Worm (Caenorhabditis elegans) whole organism, L2 larva: ENCODE results near the gene lam-1.
"Not testable (repeated sequence)": the region's sequence is repeated elsewhere in the genome, so short reads cannot be mapped to it uniquely, and the experiment has no call there.

ENCODE experiments used
- F13H6.1 ChIP-seq: sonication (generic microtip); optimal IDR thresholded peaks from 2 replicates; lab custom pipeline; 2016; ENCODE audit warnings: missing genetic modification characterization, missing compliant biosample characterization
- R02D3.7 ChIP-seq: fragments of 150-350 bp; optimal IDR thresholded peaks from 2 replicates; lab custom pipeline; 2014; ENCODE audit warnings: missing biosample characterization, missing genetic modification characterization
- Y55F3AM.14 ChIP-seq: fragments of 200-800 bp; sonication (Bioruptor generic); optimal IDR thresholded peaks from 2 replicates; lab custom pipeline; 2018; ENCODE audit warnings: mild to moderate bottlenecking, missing genetic modification characterization, missing compliant biosample characterization
- aly-2 ChIP-seq: fragments of 150-350 bp; optimal IDR thresholded peaks from 2 replicates; lab custom pipeline; 2014; ENCODE audit warnings: missing biosample characterization, missing genetic modification characterization
- ceh-16 ChIP-seq: fragments of 150-350 bp; optimal IDR thresholded peaks from 2 replicates; lab custom pipeline; 2014; ENCODE audit warnings: missing biosample characterization, missing genetic modification characterization
- gmeb-1 ChIP-seq: fragments of 150-350 bp; optimal IDR thresholded peaks from 2 replicates; lab custom pipeline; 2014; ENCODE audit warnings: missing biosample characterization, missing genetic modification characterization
- lsy-2 ChIP-seq, 2 experiments: fragments of 150-350 bp in 1 of 2; sonication (generic microtip) in 1 of 2; optimal IDR thresholded peaks; 2 replicates each; lab custom pipeline; 2014 to 2017; ENCODE audit warnings: missing biosample characterization in 2 of 2, missing genetic modification characterization in 2 of 2
- nhr-10 ChIP-seq: sonication (generic microtip); optimal IDR thresholded peaks from 2 replicates; lab custom pipeline; 2017; ENCODE audit warnings: missing biosample characterization, missing genetic modification characterization
- nhr-11 ChIP-seq: fragments of 150-350 bp; optimal IDR thresholded peaks from 2 replicates; lab custom pipeline; 2014; ENCODE audit warnings: missing biosample characterization, missing genetic modification characterization
- nhr-23 ChIP-seq: fragments of 150-350 bp; optimal IDR thresholded peaks from 2 replicates; lab custom pipeline; 2014; ENCODE audit warnings: missing biosample characterization, missing genetic modification reagents, missing genetic modification characterization
- sma-3 ChIP-seq: sonication (generic microtip); optimal IDR thresholded peaks from 2 replicates; lab custom pipeline; 2016; ENCODE audit warnings: missing genetic modification reagents, missing genetic modification characterization, missing compliant biosample characterization
- snpc-4 ChIP-seq: fragments of 150-350 bp; optimal IDR thresholded peaks from 2 replicates; lab custom pipeline; 2014; ENCODE audit warnings: missing biosample characterization, missing genetic modification characterization
- unc-62 ChIP-seq: fragments of 150-350 bp; optimal IDR thresholded peaks from 2 replicates; lab custom pipeline; 2014; ENCODE audit warnings: missing biosample characterization, missing genetic modification reagents, missing genetic modification characterization
- zag-1 ChIP-seq: fragments of 150-350 bp; optimal IDR thresholded peaks from 2 replicates; lab custom pipeline; 2014; ENCODE audit warnings: missing biosample characterization, missing genetic modification characterization
- ztf-11 ChIP-seq: sonication (generic microtip); optimal IDR thresholded peaks from 2 replicates; lab custom pipeline; 2017; ENCODE audit warnings: missing biosample characterization, missing genetic modification characterization

The lam-1 gene

ce11 chrIV:5225277-5225822 is 52.2 kb downstream of the lam-1 start, which contains the start of gene cylc-1:
Gene cylc-1 (minus strand): TSS chrIV:5225772.
- TF ChIP-seq ceh-16, R02D3.7, zag-1 (tag; lab: Kevin White, UChicago): not testable (repeated sequence)

ce11 chrIV:5226552-5226951 is 53.4 kb downstream of the lam-1 start, which contains the start of gene nsph-4.1:
Gene nsph-4.1 (plus strand): TSS chrIV:5226852.
- not testable (repeated sequence) for TF ChIP-seq ceh-16, ztf-11, aly-2 (tag; lab: Kevin White, UChicago)

- TF ChIP-seq snpc-4 = no peak
- TF ChIP-seq unc-62 (GFP tag; lab: Kevin White, UChicago) = no peak
- TF ChIP-seq nhr-11 (tag; lab: Kevin White, UChicago) = no peak
- no peak for TF ChIP-seq aly-2 (tag; lab: Kevin White, UChicago)
- no peak for TF ChIP-seq nhr-10 (tag; lab: Kevin White, UChicago)
Observed at ce11 chrIV:5228619-5229018, 55.5 kb downstream of the lam-1 start, which contains the start of gene thn-6. Gene thn-6 (plus strand): TSS chrIV:5228919.

- TF ChIP-seq lsy-2 (tag; optimal IDR thresholded peaks at IDR 0.05; lab: Kevin White, UChicago) (no peak), nhr-23 (no peak), sma-3 (no peak), gmeb-1 (no peak), Y55F3AM.14 (GFP tag; lab: Kevin White, UChicago) (no peak), F13H6.1 (tag; lab: Kevin White, UChicago) (no peak)
Observed at ce11 chrIV:5230530-5230929, 57.4 kb downstream of the lam-1 start, which contains the start of gene thn-5. Gene thn-5 (plus strand): TSS chrIV:5230830.
